Fruit fly (Drosophila melanogaster) whole organism, pupa: Measurements from ENCODE around the gene mesh.

Experiments used
- CG8159 ChIP-seq: fragments of 200-800 bp; sonication (Bioruptor generic); optimal IDR thresholded peaks from 3 replicates; lab custom pipeline; 2018; ENCODE audit warnings: missing biosample characterization, mild to moderate bottlenecking, missing genetic modification characterization, moderate library complexity
- CG8301 ChIP-seq: fragments of 200-800 bp; sonication (Bioruptor generic); optimal IDR thresholded peaks from 2 replicates; lab custom pipeline; 2018; ENCODE audit warnings: missing biosample characterization, mild to moderate bottlenecking, missing genetic modification characterization
- EcR ChIP-seq: fragments of 200-800 bp; sonication (Bioruptor generic); optimal IDR thresholded peaks from 3 replicates; lab custom pipeline; 2019; ENCODE audit warnings: missing biosample characterization, missing genetic modification characterization, mild to moderate bottlenecking, moderate library complexity, missing genetic modification reagents
- Pif1B ChIP-seq: fragments of 200-800 bp; sonication (Bioruptor generic); optimal IDR thresholded peaks from 3 replicates; lab custom pipeline; 2016; ENCODE audit warnings: missing biosample characterization, missing genetic modification characterization
- rn ChIP-seq: fragments of 200-800 bp; sonication (Bioruptor generic); IDR thresholded peaks from 2 replicates; pipeline ENCODE4 v1.3.6; 2022; ENCODE audit warnings: missing biosample characterization, missing genetic modification characterization

- TF ChIP-seq EcR (GFP tag; lab: Kevin White, UChicago) (peak; percentile 88), rn (GFP tag; lab: Robert Waterston, UW) (no peak), Pif1B (GFP tag; lab: Kevin White, UChicago) (peak; percentile 71), CG8159 (tag; lab: Kevin White, UChicago) (peak; percentile 58), CG8301 (tag; lab: Kevin White, UChicago) (peak; percentile 71)
Observed at dm6 chr3R:31221337-31222047, 25.9 kb upstream of the mesh start.
